Fruit fly (Drosophila melanogaster) whole organism, embryonic: ENCODE measurements around the gene IleRS-m.

ENCODE experiments used
- Awh ChIP-seq: fragments of 200-800 bp; sonication (Bioruptor generic); IDR thresholded peaks from 2 replicates; pipeline ENCODE4, ENCODE4 v1.3.6; 2022; ENCODE audit warnings: missing biosample characterization, missing genetic modification characterization
- B-H2 ChIP-seq: fragments of 200-800 bp; sonication (Bioruptor generic); optimal IDR thresholded peaks from 2 replicates; lab custom pipeline; 2018; ENCODE audit warnings: missing biosample characterization, mild to moderate bottlenecking, missing genetic modification characterization
- Blimp-1 ChIP-seq: fragments of 200-800 bp; sonication (Bioruptor generic); optimal IDR thresholded peaks from 3 replicates; lab custom pipeline; 2018; ENCODE audit warnings: missing biosample characterization, missing genetic modification characterization, mild to moderate bottlenecking, moderate library complexity, missing genetic modification reagents
- CG10209 ChIP-seq: fragments of 200-800 bp; sonication (Bioruptor generic); optimal IDR thresholded peaks from 3 replicates; lab custom pipeline; 2017; ENCODE audit warnings: missing biosample characterization, mild to moderate bottlenecking, missing genetic modification characterization, missing genetic modification reagents
- CG11695 ChIP-seq: fragments of 200-800 bp; sonication (Bioruptor generic); IDR thresholded peaks from 3 replicates; pipeline ENCODE4 v1.3.6; 2022; ENCODE audit warnings: missing biosample characterization, missing genetic modification characterization
- CG12104 ChIP-seq: fragments of 200-800 bp; sonication (Bioruptor generic); optimal IDR thresholded peaks from 3 replicates; lab custom pipeline; 2016; ENCODE audit warnings: missing biosample characterization, missing genetic modification characterization
- CG12236 ChIP-seq: fragments of 200-800 bp; sonication (Bioruptor generic); optimal IDR thresholded peaks from 2 replicates; lab custom pipeline; 2016; ENCODE audit warnings: missing biosample characterization, missing genetic modification characterization
- CG13123 ChIP-seq: fragments of 200-800 bp; sonication (Bioruptor generic); optimal IDR thresholded peaks from 2 replicates; lab custom pipeline; 2016; ENCODE audit warnings: missing biosample characterization, missing genetic modification characterization
- CG1529 ChIP-seq: fragments of 200-800 bp; sonication (Bioruptor generic); optimal IDR thresholded peaks from 3 replicates; lab custom pipeline; 2018; ENCODE audit warnings: missing biosample characterization, missing genetic modification characterization
- CG17385 ChIP-seq: fragments of 200-800 bp; sonication (Bioruptor generic); optimal IDR thresholded peaks from 3 replicates; lab custom pipeline; 2018; ENCODE audit warnings: missing biosample characterization, mild to moderate bottlenecking, missing genetic modification characterization
- CG1832 ChIP-seq: fragments of 200-800 bp; sonication (Bioruptor generic); optimal IDR thresholded peaks from 2 replicates; lab custom pipeline; 2017; ENCODE audit warnings: missing biosample characterization, mild to moderate bottlenecking, missing genetic modification characterization, inconsistent platforms
- CG18599 ChIP-seq: fragments of 200-800 bp; sonication (Bioruptor generic); optimal IDR thresholded peaks from 3 replicates; lab custom pipeline; 2017; ENCODE audit warnings: missing biosample characterization, missing genetic modification characterization, mild to moderate bottlenecking, moderate library complexity, missing genetic modification reagents
- CG32532 ChIP-seq: fragments of 200-800 bp; sonication (Bioruptor generic); IDR thresholded peaks from 2 replicates; pipeline ENCODE4 v1.3.6; 2022; ENCODE audit warnings: missing biosample characterization, missing genetic modification characterization
- CG32767 ChIP-seq: fragments of 200-800 bp; sonication (Bioruptor generic); IDR thresholded peaks from 2 replicates; pipeline ENCODE4 v1.3.6; 2022; ENCODE audit warnings: missing biosample characterization, missing genetic modification characterization
- CG34376 ChIP-seq: fragments of 200-800 bp; sonication (Bioruptor generic); optimal IDR thresholded peaks from 2 replicates; lab custom pipeline; 2018; ENCODE audit warnings: missing biosample characterization, mild to moderate bottlenecking, missing genetic modification characterization
- CG3995 ChIP-seq: fragments of 200-800 bp; sonication (Bioruptor generic); optimal IDR thresholded peaks from 3 replicates; lab custom pipeline; 2016; ENCODE audit warnings: missing biosample characterization, missing genetic modification characterization
- CG6654 ChIP-seq: fragments of 200-800 bp; sonication (Bioruptor generic); optimal IDR thresholded peaks from 2 replicates; lab custom pipeline; 2017; ENCODE audit warnings: missing biosample characterization, mild to moderate bottlenecking, missing genetic modification characterization
- CG8944 ChIP-seq: fragments of 200-800 bp; sonication (Bioruptor generic); optimal IDR thresholded peaks from 3 replicates; lab custom pipeline; 2016; ENCODE audit warnings: missing biosample characterization, missing genetic modification characterization
- CG9215 ChIP-seq: fragments of 200-800 bp; sonication (Bioruptor generic); IDR thresholded peaks from 2 replicates; pipeline ENCODE4 v1.3.6; 2022; ENCODE audit warnings: missing biosample characterization, missing genetic modification characterization
- Chrac-16 ChIP-seq: fragments of 200-800 bp; sonication (Bioruptor generic); optimal IDR thresholded peaks from 3 replicates; lab custom pipeline; 2016; ENCODE audit warnings: missing biosample characterization, missing genetic modification characterization
- D ChIP-seq, 2 experiments: fragments of 200-800 bp in 1 of 2; fragments of >200 bp in 1 of 2; sonication (Bioruptor generic) in 1 of 2; optimal IDR thresholded peaks; 2 replicates in 1 of 2; 3 replicates in 1 of 2; lab custom pipeline; 2017; ENCODE audit warnings: mild to moderate bottlenecking in 1 of 2, missing biosample characterization in 1 of 2, missing genetic modification characterization in 1 of 2, missing genetic modification reagents in 1 of 2
- D19A ChIP-seq: fragments of 200-800 bp; optimal IDR thresholded peaks from 3 replicates; lab custom pipeline; 2019; ENCODE audit warnings: missing biosample characterization, mild to moderate bottlenecking, missing genetic modification characterization, moderate library complexity
- Deaf1 ChIP-seq: fragments of 200-800 bp; optimal IDR thresholded peaks from 3 replicates; lab custom pipeline; 2019; ENCODE audit warnings: missing biosample characterization, mild to moderate bottlenecking, missing genetic modification characterization, moderate library complexity
- Dip3 ChIP-seq: fragments of 200-800 bp; sonication (Bioruptor generic); optimal IDR thresholded peaks from 3 replicates; lab custom pipeline; 2016; ENCODE audit warnings: missing biosample characterization, missing genetic modification characterization
- Dref ChIP-seq: fragments of 200-800 bp; sonication (Bioruptor generic); IDR thresholded peaks from 2 replicates; pipeline ENCODE4 v1.3.6; 2022; ENCODE audit warnings: missing biosample characterization, missing genetic modification characterization
- Ets65A ChIP-seq: fragments of 200-800 bp; sonication (Bioruptor generic); peaks from one replicate; lab custom pipeline; 2016; ENCODE audit warnings: missing biosample characterization, missing genetic modification characterization
- Fer1 ChIP-seq: fragments of 200-800 bp; sonication (Bioruptor generic); optimal IDR thresholded peaks from 2 replicates; lab custom pipeline; 2017; ENCODE audit warnings: missing biosample characterization, mild to moderate bottlenecking, missing genetic modification characterization
- Fer2 ChIP-seq: fragments of 200-800 bp; sonication (Bioruptor generic); optimal IDR thresholded peaks from 2 replicates; lab custom pipeline; 2018; ENCODE audit warnings: missing biosample characterization, mild to moderate bottlenecking, missing genetic modification characterization, moderate library complexity
- Gug ChIP-seq: fragments of 200-800 bp; sonication (Bioruptor generic); IDR thresholded peaks from 4 replicates; pipeline ENCODE4 v1.3.6; 2022; ENCODE audit warnings: missing biosample characterization, missing genetic modification characterization
- Hr39 ChIP-seq: fragments of >200 bp; optimal IDR thresholded peaks from 2 replicates; lab custom pipeline; 2017
- Kr ChIP-seq: fragments of 200-800 bp; sonication (Bioruptor generic); optimal IDR thresholded peaks from 2 replicates; lab custom pipeline; 2017; ENCODE audit warnings: missing biosample characterization, mild to moderate bottlenecking, missing genetic modification characterization
- NC2α ChIP-seq: fragments of 200-800 bp; sonication (Bioruptor generic); optimal IDR thresholded peaks from 2 replicates; lab custom pipeline; 2016; ENCODE audit warnings: missing biosample characterization, missing genetic modification characterization
- NFAT ChIP-seq: fragments of 200-800 bp; sonication (Bioruptor generic); IDR thresholded peaks from 2 replicates; pipeline ENCODE4 v1.3.6; 2022; ENCODE audit warnings: missing biosample characterization, missing genetic modification characterization
- Oli ChIP-seq: fragments of 200-800 bp; sonication (Bioruptor generic); optimal IDR thresholded peaks from 2 replicates; lab custom pipeline; 2018; ENCODE audit warnings: missing biosample characterization, mild to moderate bottlenecking, missing genetic modification characterization, moderate library complexity
- PHDP ChIP-seq: fragments of 200-800 bp; sonication (Bioruptor generic); optimal IDR thresholded peaks from 3 replicates; lab custom pipeline; 2018; ENCODE audit warnings: missing biosample characterization, mild to moderate bottlenecking, missing genetic modification characterization, moderate library complexity
- Sox102F ChIP-seq: fragments of 200-800 bp; sonication (Bioruptor generic); optimal IDR thresholded peaks from 2 replicates; lab custom pipeline; 2018; ENCODE audit warnings: missing biosample characterization, mild to moderate bottlenecking, missing genetic modification characterization, moderate library complexity
- Stat92E ChIP-seq, 3 experiments: fragments of >200 bp in 2 of 3; fragments of 200-800 bp in 1 of 3; sonication (Bioruptor generic) in 1 of 3; optimal IDR thresholded peaks; 2 replicates each; lab custom pipeline; 2017 to 2019; ENCODE audit warnings: missing biosample characterization in 3 of 3, missing genetic modification characterization in 3 of 3, mild to moderate bottlenecking in 1 of 3, moderate library complexity in 1 of 3
- TFAM ChIP-seq: fragments of 200-800 bp; sonication (Bioruptor generic); optimal IDR thresholded peaks from 2 replicates; lab custom pipeline; 2017; ENCODE audit warnings: missing biosample characterization, missing genetic modification characterization, inconsistent platforms
- Vsx1 ChIP-seq: fragments of 200-800 bp; sonication (Bioruptor generic); optimal IDR thresholded peaks from 2 replicates; lab custom pipeline; 2017; ENCODE audit warnings: missing biosample characterization, mild to moderate bottlenecking, missing genetic modification characterization, missing genetic modification reagents
- ac ChIP-seq: fragments of 200-800 bp; sonication (Bioruptor generic); optimal IDR thresholded peaks from 3 replicates; lab custom pipeline; 2017; ENCODE audit warnings: missing biosample characterization, mild to moderate bottlenecking, missing genetic modification characterization
- cwo ChIP-seq: fragments of 200-800 bp; sonication (Bioruptor generic); optimal IDR thresholded peaks from 3 replicates; lab custom pipeline; 2017; ENCODE audit warnings: missing biosample characterization, missing genetic modification characterization, mild to moderate bottlenecking, moderate library complexity, missing genetic modification reagents
- dmrt11E ChIP-seq: fragments of 200-800 bp; sonication (Bioruptor generic); optimal IDR thresholded peaks from 3 replicates; lab custom pipeline; 2018; ENCODE audit warnings: missing biosample characterization, mild to moderate bottlenecking, missing genetic modification characterization, moderate library complexity
- eve ChIP-seq, 2 experiments: fragments of >200 bp; optimal IDR thresholded peaks; 2 replicates each; lab custom pipeline; 2017; ENCODE audit warnings: missing biosample characterization in 2 of 2, missing genetic modification characterization in 2 of 2
- fd64A ChIP-seq: fragments of 200-800 bp; sonication (Bioruptor generic); optimal IDR thresholded peaks from 3 replicates; lab custom pipeline; 2018; ENCODE audit warnings: missing biosample characterization, mild to moderate bottlenecking, missing genetic modification characterization
- hb ChIP-seq: fragments of 200-800 bp; sonication (Bioruptor generic); IDR thresholded peaks from 3 replicates; pipeline ENCODE4 v1.3.6; 2022; ENCODE audit warnings: missing biosample characterization, missing genetic modification characterization; ENCODE audit not compliant: partially characterized antibody
- kay ChIP-seq: fragments of 200-800 bp; sonication (Bioruptor generic); optimal IDR thresholded peaks from 2 replicates; lab custom pipeline; 2016; ENCODE audit warnings: missing biosample characterization, missing genetic modification characterization
- nom ChIP-seq: fragments of 200-800 bp; sonication (Bioruptor generic); optimal IDR thresholded peaks from 2 replicates; lab custom pipeline; 2017; ENCODE audit warnings: missing biosample characterization, missing genetic modification characterization, mild to moderate bottlenecking, moderate library complexity, missing genetic modification reagents
- onecut ChIP-seq: fragments of 200-800 bp; sonication (Bioruptor generic); IDR thresholded peaks from 2 replicates; pipeline ENCODE4 v1.3.6; 2022; ENCODE audit warnings: missing biosample characterization, missing genetic modification characterization
- phol ChIP-seq: fragments of 200-800 bp; sonication (Bioruptor generic); optimal IDR thresholded peaks from 3 replicates; lab custom pipeline; 2018; ENCODE audit warnings: missing biosample characterization, mild to moderate bottlenecking, missing genetic modification characterization, moderate library complexity
- tup ChIP-seq: fragments of 200-800 bp; sonication (Bioruptor generic); optimal IDR thresholded peaks from 2 replicates; lab custom pipeline; 2016; ENCODE audit warnings: missing biosample characterization, mild to moderate bottlenecking, missing genetic modification characterization, moderate library complexity

The IleRS-m gene

DNA sequence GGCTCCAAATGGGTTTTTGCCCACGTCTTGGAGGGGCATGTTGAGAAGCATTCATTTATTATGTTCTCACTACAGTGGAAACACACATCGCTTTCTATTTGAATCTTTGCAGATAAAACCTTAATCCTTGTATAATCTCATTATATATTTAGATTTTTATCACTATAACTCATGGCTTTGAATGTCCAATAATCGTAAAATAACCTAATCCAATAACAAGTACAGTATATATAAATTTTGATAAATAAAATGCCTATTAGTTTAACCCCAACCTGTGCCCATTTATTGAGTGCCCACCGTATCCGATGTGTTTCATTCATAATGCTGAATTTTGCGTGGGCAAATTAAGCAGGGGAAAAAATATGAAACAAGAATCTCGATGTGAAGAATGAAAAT is 46.5 kb downstream of the IleRS-m start:
- peak; percentile 21 for TF ChIP-seq CG17385 (GFP tag; lab: Kevin White, UChicago)
- peak; percentile 25 for TF ChIP-seq Oli (tag; lab: Kevin White, UChicago)
- no peak for TF ChIP-seq CG12236 (GFP tag; lab: Kevin White, UChicago)
- no peak for TF ChIP-seq CG12104
- TF ChIP-seq onecut (GFP tag; lab: Robert Waterston, UW), result no peak
- TF ChIP-seq CG8944 (GFP tag; lab: Kevin White, UChicago), result no peak
- TF ChIP-seq Hr39 (lab: Kevin White, UChicago), result no peak
- TF ChIP-seq Gug (GFP tag; lab: Robert Waterston, UW), result 0 out of 4 replicates have a peak, but pooled peaks have one; percentile 13
- peak; percentile 44; the same call in 1 of the 2 replicates for TF ChIP-seq CG9215 (GFP tag; lab: Robert Waterston, UW)
- peak; percentile 1 for TF ChIP-seq Deaf1 (tag; lab: Kevin White, UChicago)
- no peak for TF ChIP-seq CG32767
- peak; percentile 16 for TF ChIP-seq cwo
- TF ChIP-seq nom (GFP tag; lab: Kevin White, UChicago), result no peak
- no peak for TF ChIP-seq CG1529
- no peak for TF ChIP-seq fd64A (GFP tag; lab: Kevin White, UChicago)
- TF ChIP-seq Sox102F (GFP tag; lab: Kevin White, UChicago), result no peak
- peak; percentile 16 for TF ChIP-seq CG34376 (GFP tag; lab: Kevin White, UChicago)
- peak in 1 of 2 experiments; percentile 22 for TF ChIP-seq eve (GFP tag; optimal IDR thresholded peaks at IDR 0.05; lab: Kevin White, UChicago)
- TF ChIP-seq Awh (GFP tag; lab: Robert Waterston, UW), result no peak
- peak; percentile 29 for TF ChIP-seq CG10209
- TF ChIP-seq tup, result no peak
- no peak for TF ChIP-seq ac (GFP tag; lab: Kevin White, UChicago)
- no peak for TF ChIP-seq hb (GFP tag; lab: Robert Waterston, UW)
- TF ChIP-seq B-H2 (GFP tag; lab: Kevin White, UChicago), result peak; percentile 19
- no peak for TF ChIP-seq Chrac-16 (GFP tag; lab: Kevin White, UChicago)
- peak; percentile 56 for TF ChIP-seq PHDP (tag; lab: Kevin White, UChicago)
- TF ChIP-seq Stat92E (GFP tag; optimal IDR thresholded peaks at IDR 0.05; lab: Kevin White, UChicago), result no peak
- TF ChIP-seq Vsx1, result peak; percentile 27
- peak; percentile 14 for TF ChIP-seq phol (tag; lab: Kevin White, UChicago)
- TF ChIP-seq CG13123, result no peak
- no peak for TF ChIP-seq D (optimal IDR thresholded peaks at IDR 0.05; lab: Kevin White, UChicago)
- no peak for TF ChIP-seq D (GFP tag; optimal IDR thresholded peaks at IDR 0.05; lab: Kevin White, UChicago)
- no peak for TF ChIP-seq Blimp-1
- TF ChIP-seq NC2α (GFP tag; lab: Kevin White, UChicago), result no peak
- no peak for TF ChIP-seq Dref (GFP tag; lab: Robert Waterston, UW)
- TF ChIP-seq NFAT (GFP tag; lab: Robert Waterston, UW), result peak; percentile 52; the same call in 1 of the 2 replicates
- no peak for TF ChIP-seq TFAM (GFP tag; lab: Kevin White, UChicago)
- peak; percentile 71 for TF ChIP-seq Fer1 (GFP tag; lab: Kevin White, UChicago)
- TF ChIP-seq dmrt11E (tag; lab: Kevin White, UChicago), result no peak
- TF ChIP-seq Dip3 (GFP tag; lab: Kevin White, UChicago), result no peak
- TF ChIP-seq D19A (tag; lab: Kevin White, UChicago), result no peak
- peak; percentile 31 for TF ChIP-seq CG18599
- TF ChIP-seq Fer2 (tag; lab: Kevin White, UChicago), result peak; percentile 19
- no peak for TF ChIP-seq CG3995 (GFP tag; lab: Kevin White, UChicago)
- no peak for TF ChIP-seq Kr (GFP tag; lab: Kevin White, UChicago)
- no peak for TF ChIP-seq CG6654 (GFP tag; lab: Kevin White, UChicago)
- peak; percentile 69 for TF ChIP-seq CG32532 (GFP tag; lab: Robert Waterston, UW)
- TF ChIP-seq CG1832, result no peak
- peak; percentile 83 for TF ChIP-seq Ets65A
- peak; percentile 3 for TF ChIP-seq kay (GFP tag; lab: Kevin White, UChicago)
- TF ChIP-seq CG11695 (GFP tag; lab: Robert Waterston, UW), result peak; percentile 62; the same call in 1 of the 3 replicates
